Worm (Caenorhabditis elegans) whole organism, L1 larva: ENCODE data around the gene T11F8.1.
"Not testable (repeated sequence)": the region's sequence is repeated elsewhere in the genome, so short reads cannot be mapped to it uniquely, and the experiment has no call there.

ENCODE experiments used
- C04F5.9 ChIP-seq: sonication (generic microtip); optimal IDR thresholded peaks from 2 replicates; lab custom pipeline; 2016; ENCODE audit warnings: missing genetic modification characterization, missing compliant biosample characterization
- C16A3.4 ChIP-seq: fragments of 150-350 bp; optimal IDR thresholded peaks from 2 replicates; lab custom pipeline; 2014; ENCODE audit warnings: missing biosample characterization, missing genetic modification characterization
- C34B4.2 ChIP-seq: sonication (generic microtip); optimal IDR thresholded peaks from 2 replicates; lab custom pipeline; 2017; ENCODE audit warnings: mild to moderate bottlenecking, missing genetic modification characterization, missing compliant biosample characterization
- F16B12.6 ChIP-seq: fragments of 150-350 bp; optimal IDR thresholded peaks from 2 replicates; lab custom pipeline; 2014; ENCODE audit warnings: missing biosample characterization, missing genetic modification characterization
- aly-2 ChIP-seq: fragments of 150-350 bp; optimal IDR thresholded peaks from 2 replicates; lab custom pipeline; 2014; ENCODE audit warnings: missing biosample characterization, missing genetic modification characterization
- ceh-88 ChIP-seq: fragments of 200-800 bp; sonication (Bioruptor generic); IDR thresholded peaks from 2 replicates; pipeline ENCODE4 v1.3.6; 2022; ENCODE audit warnings: missing genetic modification characterization, missing compliant biosample characterization
- efl-1 ChIP-seq, 4 experiments: fragments of 150-350 bp; optimal IDR thresholded peaks in 3 of 4; peaks in 1 of 4; 1 replicate in 1 of 4; 2 replicates in 3 of 4; lab custom pipeline; 2014; ENCODE audit warnings: missing biosample characterization in 2 of 4, missing genetic modification characterization in 2 of 4, missing genetic modification reagents in 2 of 4
- elt-2 ChIP-seq: sonication (generic microtip); optimal IDR thresholded peaks from 2 replicates; lab custom pipeline; 2016; ENCODE audit warnings: missing genetic modification characterization, mild to moderate bottlenecking, inconsistent platforms, missing compliant biosample characterization, missing genetic modification reagents
- fkh-10 ChIP-seq: sonication (generic microtip); optimal IDR thresholded peaks from 2 replicates; lab custom pipeline; 2017; ENCODE audit warnings: missing biosample characterization, missing genetic modification reagents, missing genetic modification characterization
- fkh-4 ChIP-seq: sonication (generic microtip); optimal IDR thresholded peaks from 2 replicates; lab custom pipeline; 2016; ENCODE audit warnings: missing compliant biosample characterization, missing genetic modification characterization, borderline replicate concordance
- grh-1 ChIP-seq: fragments of 200-800 bp; sonication (Bioruptor generic); IDR thresholded peaks from 2 replicates; pipeline ENCODE4 v1.3.6; 2022; ENCODE audit warnings: missing genetic modification reagents, missing genetic modification characterization, missing compliant biosample characterization
- lin-35 ChIP-seq, 2 experiments: fragments of 150-350 bp; optimal IDR thresholded peaks; 2 replicates each; lab custom pipeline; 2014; ENCODE audit warnings: missing biosample characterization in 2 of 2, missing genetic modification characterization in 2 of 2, missing genetic modification reagents in 2 of 2
- lir-3 ChIP-seq: sonication (generic microtip); optimal IDR thresholded peaks from 2 replicates; lab custom pipeline; 2016; ENCODE audit warnings: mild to moderate bottlenecking, missing genetic modification characterization, moderate library complexity, missing compliant biosample characterization; ENCODE audit not compliant: poor library complexity
- mab-9 ChIP-seq: fragments of 200-800 bp; sonication (Bioruptor generic); IDR thresholded peaks from 2 replicates; pipeline ENCODE4 v1.3.6; 2022; ENCODE audit warnings: missing genetic modification reagents, missing genetic modification characterization, missing compliant biosample characterization
- mdl-1 ChIP-seq, 2 experiments: fragments of 150-350 bp; optimal IDR thresholded peaks; 2 replicates each; lab custom pipeline; 2014 to 2017; ENCODE audit warnings: missing biosample characterization in 2 of 2, missing genetic modification characterization in 2 of 2, inconsistent platforms in 1 of 2
- mef-2 ChIP-seq: fragments of 150-350 bp; optimal IDR thresholded peaks from 2 replicates; lab custom pipeline; 2014; ENCODE audit warnings: missing biosample characterization, missing genetic modification characterization
- mep-1 ChIP-seq: fragments of 150-350 bp; optimal IDR thresholded peaks from 2 replicates; lab custom pipeline; 2014; ENCODE audit warnings: missing biosample characterization, missing genetic modification characterization
- nhr-19 ChIP-seq: fragments of 200-800 bp; sonication (Bioruptor generic); conservative IDR thresholded peaks from 2 replicates; pipeline ENCODE4 v1.3.6; 2022; ENCODE audit warnings: missing genetic modification characterization, missing compliant biosample characterization
- nhr-20 ChIP-seq: sonication (generic microtip); optimal IDR thresholded peaks from 2 replicates; lab custom pipeline; 2016; ENCODE audit warnings: mild to moderate bottlenecking, missing genetic modification characterization, missing compliant biosample characterization
- nhr-77 ChIP-seq: fragments of 150-350 bp; optimal IDR thresholded peaks from 2 replicates; lab custom pipeline; 2014; ENCODE audit warnings: missing biosample characterization, missing genetic modification characterization
- nhr-85 ChIP-seq: sonication (generic microtip); peaks from one replicate; lab custom pipeline; 2016; ENCODE audit warnings: missing genetic modification characterization, inconsistent platforms, missing compliant biosample characterization
- pag-3 ChIP-seq: sonication (generic microtip); optimal IDR thresholded peaks from 2 replicates; lab custom pipeline; 2017; ENCODE audit warnings: missing genetic modification characterization, mild to moderate bottlenecking, missing compliant biosample characterization, antibody characterized with exemption, borderline replicate concordance; ENCODE audit not compliant: insufficient read depth
- pax-3 ChIP-seq: fragments of 200-800 bp; sonication (Bioruptor generic); optimal IDR thresholded peaks from 2 replicates; lab custom pipeline; 2018; ENCODE audit warnings: mild to moderate bottlenecking, missing genetic modification characterization, moderate library complexity, missing compliant biosample characterization
- pqm-1 ChIP-seq: sonication (generic microtip); optimal IDR thresholded peaks from 3 replicates; lab custom pipeline; 2017; ENCODE audit warnings: missing biosample characterization, missing genetic modification characterization
- skn-1 ChIP-seq: fragments of 150-350 bp; optimal IDR thresholded peaks from 2 replicates; lab custom pipeline; 2014; ENCODE audit warnings: missing biosample characterization, missing genetic modification characterization
- snpc-4 ChIP-seq: fragments of 150-350 bp; optimal IDR thresholded peaks from 2 replicates; lab custom pipeline; 2014; ENCODE audit warnings: missing biosample characterization, missing genetic modification characterization
- snu-23 ChIP-seq: sonication (generic microtip); optimal IDR thresholded peaks from 2 replicates; lab custom pipeline; 2016; ENCODE audit warnings: missing genetic modification characterization, missing compliant biosample characterization
- swsn-7 ChIP-seq: sonication (generic microtip); optimal IDR thresholded peaks from 2 replicates; lab custom pipeline; 2016; ENCODE audit warnings: missing genetic modification characterization, missing compliant biosample characterization
- tbx-2 ChIP-seq: sonication (generic microtip); optimal IDR thresholded peaks from 2 replicates; lab custom pipeline; 2016; ENCODE audit warnings: missing genetic modification characterization, missing compliant biosample characterization
- unc-30 ChIP-seq: sonication (generic microtip); optimal IDR thresholded peaks from 2 replicates; lab custom pipeline; 2017; ENCODE audit warnings: missing biosample characterization, missing genetic modification characterization
- vab-15 ChIP-seq: sonication (generic microtip); optimal IDR thresholded peaks from 2 replicates; lab custom pipeline; 2017; ENCODE audit warnings: missing genotype, mild to moderate bottlenecking, missing genetic modification characterization, missing compliant biosample characterization
- zag-1 ChIP-seq: fragments of 150-350 bp; optimal IDR thresholded peaks from 2 replicates; lab custom pipeline; 2014; ENCODE audit warnings: missing biosample characterization, missing genetic modification characterization
- zip-4 ChIP-seq: fragments of 200-800 bp; sonication (Bioruptor generic); optimal IDR thresholded peaks from 2 replicates; lab custom pipeline; 2018; ENCODE audit warnings: mild to moderate bottlenecking, missing genetic modification characterization, moderate library complexity, missing compliant biosample characterization
- ztf-11 ChIP-seq, 2 experiments: sonication (generic microtip); optimal IDR thresholded peaks; 2 replicates each; lab custom pipeline; 2016 to 2017; ENCODE audit warnings: missing genetic modification characterization in 2 of 2, missing biosample characterization in 1 of 2, missing compliant biosample characterization in 1 of 2
- ztf-4 ChIP-seq: fragments of 150-350 bp; optimal IDR thresholded peaks from 2 replicates; lab custom pipeline; 2014; ENCODE audit warnings: missing biosample characterization, missing genetic modification characterization

Gene T11F8.1

ce11 chrIV:5486208-5486731 lies 6.9 kb downstream of the T11F8.1 start, which contains the start of the genes snpc-3.1 and puf-7:
TSS of gene snpc-3.1 (minus strand) at chrIV:5486258.
TSS of gene puf-7 (plus strand) at chrIV:5486713.
- not testable (repeated sequence) for TF ChIP-seq elt-2; mab-9 (GFP tag; lab: Robert Waterston, UW); aly-2 (tag; lab: Kevin White, UChicago)
- TF ChIP-seq, all 84 proteins: peak for 0; not testable (repeated sequence) for 84

- TF ChIP-seq aly-2 (tag; lab: Kevin White, UChicago); ceh-88 (GFP tag; lab: Robert Waterston, UW); F16B12.6: not testable (repeated sequence)
Observed at ce11 chrIV:5491054-5491453, 11.7 kb downstream of the T11F8.1 start, which contains the start of gene B0273.115. TSS of gene B0273.115 (minus strand) at chrIV:5491154.

- TF ChIP-seq C34B4.2 (tag; lab: Kevin White, UChicago): no peak
- TF ChIP-seq mef-2: no peak
- no peak for TF ChIP-seq lir-3 (tag; lab: Kevin White, UChicago)
- no peak for TF ChIP-seq C16A3.4
- TF ChIP-seq zag-1 (tag; lab: Kevin White, UChicago): no peak
- no peak for TF ChIP-seq C04F5.9 (tag; lab: Kevin White, UChicago)
- TF ChIP-seq ztf-4 (tag; lab: Kevin White, UChicago): no peak
- TF ChIP-seq mdl-1 (tag; optimal IDR thresholded peaks at IDR 0.05; lab: Kevin White, UChicago): no peak
- no peak for TF ChIP-seq nhr-19
- no peak for TF ChIP-seq skn-1 (tag; lab: Kevin White, UChicago)
- TF ChIP-seq, all 84 proteins: peak for 0
Observed at ce11 chrIV:5492196-5492595, 12.8 kb downstream of the T11F8.1 start.

- no peak for TF ChIP-seq C34B4.2 (tag; lab: Kevin White, UChicago)
Observed at ce11 chrIV:5493135-5493534, 13.7 kb downstream of the T11F8.1 start.

ce11 chrIV:5493692-5494091 lies 14.3 kb downstream of the T11F8.1 start, which contains the start of gene B0273.1:
TSS of gene B0273.1 (plus strand) at chrIV:5493992.
- TF ChIP-seq efl-1 (optimal IDR thresholded peaks at IDR 0.05; lab: Kevin White, UChicago) (no peak), efl-1 (GFP tag; optimal IDR thresholded peaks at IDR 0.05 in 1 of 2; lab: Kevin White, UChicago) (no peak), snu-23 (GFP tag; lab: Kevin White, UChicago) (no peak), lin-35 (GFP tag; optimal IDR thresholded peaks at IDR 0.05; lab: Kevin White, UChicago) (no peak), fkh-10 (GFP tag; lab: Kevin White, UChicago) (no peak), nhr-20 (tag; lab: Kevin White, UChicago) (no peak), zip-4 (GFP tag; lab: Kevin White, UChicago) (no peak), ceh-88 (GFP tag; lab: Robert Waterston, UW) (no peak), mep-1 (tag; lab: Kevin White, UChicago) (no peak), swsn-7 (tag; lab: Kevin White, UChicago) (no peak), nhr-85 (no peak), fkh-4 (tag; lab: Kevin White, UChicago) (no peak), C16A3.4 (no peak)

- TF ChIP-seq skn-1 (tag; lab: Kevin White, UChicago) (no peak), efl-1 (optimal IDR thresholded peaks at IDR 0.05; lab: Kevin White, UChicago) (no peak), efl-1 (GFP tag; optimal IDR thresholded peaks at IDR 0.05 in 1 of 2; lab: Kevin White, UChicago) (peak in 1 of 2 experiments; percentile 54)
Observed at ce11 chrIV:5494099-5494498, 14.7 kb downstream of the T11F8.1 start.

ce11 chrIV:5501414-5501813 lies 22.0 kb downstream of the T11F8.1 start:
- TF ChIP-seq pqm-1: no peak
- TF ChIP-seq tbx-2 (tag; lab: Kevin White, UChicago): no peak
- no peak for TF ChIP-seq fkh-4 (tag; lab: Kevin White, UChicago)
- no peak for TF ChIP-seq ztf-11 (tag; optimal IDR thresholded peaks at IDR 0.05; lab: Kevin White, UChicago)
- no peak for TF ChIP-seq mdl-1 (tag; optimal IDR thresholded peaks at IDR 0.05; lab: Kevin White, UChicago)
- TF ChIP-seq C04F5.9 (tag; lab: Kevin White, UChicago): no peak
- no peak for TF ChIP-seq unc-30 (tag; lab: Kevin White, UChicago)
- no peak for TF ChIP-seq vab-15 (tag; lab: Kevin White, UChicago)
- TF ChIP-seq grh-1 (GFP tag; lab: Robert Waterston, UW): no peak
- no peak for TF ChIP-seq mef-2
- no peak for TF ChIP-seq pax-3
- no peak for TF ChIP-seq swsn-7 (tag; lab: Kevin White, UChicago)
- no peak for TF ChIP-seq fkh-10 (GFP tag; lab: Kevin White, UChicago)
- no peak for TF ChIP-seq snpc-4
- TF ChIP-seq nhr-77 (tag; lab: Kevin White, UChicago): no peak
- TF ChIP-seq pag-3: no peak
- TF ChIP-seq nhr-85: no peak
- TF ChIP-seq, all 84 proteins: peak for 0
